Worm (Caenorhabditis elegans) whole organism, L1 larva: ENCODE data around the gene srlf-16.

Experiments
- C04F5.9 ChIP-seq: sonication (generic microtip); optimal IDR thresholded peaks from 2 replicates; lab custom pipeline; 2016; ENCODE audit warnings: missing genetic modification characterization, missing compliant biosample characterization
- ztf-4 ChIP-seq: fragments of 150-350 bp; optimal IDR thresholded peaks from 2 replicates; lab custom pipeline; 2014; ENCODE audit warnings: missing biosample characterization, missing genetic modification characterization

DNA sequence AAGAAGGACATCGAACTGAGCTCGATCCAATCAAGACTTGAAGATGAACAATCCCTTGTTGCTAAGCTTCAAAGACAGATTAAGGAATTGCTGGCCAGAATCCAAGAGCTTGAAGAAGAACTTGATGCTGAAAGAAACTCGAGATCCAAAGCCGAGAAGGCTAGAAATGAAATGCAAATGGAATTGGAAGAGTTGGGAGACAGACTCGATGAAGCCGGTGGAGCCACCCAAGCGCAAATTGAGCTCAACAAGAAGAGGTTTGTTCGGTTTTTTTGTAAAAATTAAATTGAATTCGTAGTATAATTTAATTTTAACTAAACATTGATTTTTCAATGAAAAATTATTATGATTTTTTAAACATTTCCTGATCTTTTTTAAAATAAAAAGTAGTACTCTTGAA, 10.0 kb downstream of the srlf-16 start:
- TF ChIP-seq ztf-4 (tag; lab: Kevin White, UChicago), result no peak
- TF ChIP-seq C04F5.9 (tag; lab: Kevin White, UChicago), result no peak
